Worm (Caenorhabditis elegans) whole organism, young adult: ENCODE data around the gene gpx-5.

Experiments
- B0336.3 ChIP-seq: fragments of 200-800 bp; sonication (Bioruptor generic); IDR thresholded peaks from 2 replicates; pipeline ENCODE4 v1.3.6; 2022; ENCODE audit warnings: missing genetic modification characterization, missing compliant biosample characterization
- C06A6.2 ChIP-seq: fragments of 200-800 bp; sonication (Bioruptor generic); conservative IDR thresholded peaks from 2 replicates; pipeline ENCODE4 v1.3.6; 2022; ENCODE audit warnings: missing genetic modification characterization, missing compliant biosample characterization
- F22D6.2 ChIP-seq: sonication (generic microtip); optimal IDR thresholded peaks from 2 replicates; lab custom pipeline; 2016; ENCODE audit warnings: mild to moderate bottlenecking, missing genetic modification characterization, missing compliant biosample characterization
- F39B2.1 ChIP-seq: fragments of 200-800 bp; sonication (Bioruptor generic); IDR thresholded peaks from 2 replicates; pipeline ENCODE4 v1.3.6; 2022; ENCODE audit warnings: missing genetic modification reagents, missing genetic modification characterization, missing compliant biosample characterization
- F49E8.2 ChIP-seq: sonication (generic microtip); optimal IDR thresholded peaks from 3 replicates; lab custom pipeline; 2017; ENCODE audit warnings: missing genetic modification characterization, mild to moderate bottlenecking, missing compliant biosample characterization, antibody characterized with exemption, moderate library complexity; ENCODE audit not compliant: insufficient read depth
- F57C9.4 ChIP-seq: sonication (generic microtip); optimal IDR thresholded peaks from 2 replicates; lab custom pipeline; 2017; ENCODE audit warnings: mild to moderate bottlenecking, missing genetic modification characterization, missing compliant biosample characterization
- K11D2.4 ChIP-seq: fragments of 200-800 bp; sonication (Bioruptor generic); IDR thresholded peaks from 2 replicates; pipeline ENCODE4 v1.3.6; 2022; ENCODE audit warnings: missing genetic modification reagents, missing genetic modification characterization, missing compliant biosample characterization
- K12H6.12 ChIP-seq: fragments of 200-800 bp; sonication (Bioruptor generic); optimal IDR thresholded peaks from 2 replicates; lab custom pipeline; 2018; ENCODE audit warnings: mild to moderate bottlenecking, missing genetic modification characterization, missing compliant biosample characterization
- Y53F4B.3 ChIP-seq: fragments of 200-800 bp; sonication (Bioruptor generic); IDR thresholded peaks from 2 replicates; pipeline ENCODE4 v1.3.6; 2022; ENCODE audit warnings: missing genetic modification reagents, missing genetic modification characterization, missing compliant biosample characterization
- atf-7 ChIP-seq: sonication (generic microtip); optimal IDR thresholded peaks from 2 replicates; lab custom pipeline; 2017; ENCODE audit warnings: mild to moderate bottlenecking, missing genetic modification characterization, missing compliant biosample characterization
- attf-5 ChIP-seq: fragments of 200-800 bp; sonication (Bioruptor generic); optimal IDR thresholded peaks from 2 replicates; lab custom pipeline; 2018; ENCODE audit warnings: mild to moderate bottlenecking, missing genetic modification characterization, missing compliant biosample characterization
- cebp-1 ChIP-seq, 2 experiments: fragments of 200-800 bp in 1 of 2; sonication (Bioruptor generic) in 1 of 2; sonication (generic microtip) in 1 of 2; IDR thresholded peaks in 1 of 2; optimal IDR thresholded peaks in 1 of 2; 2 replicates each; pipeline versions ENCODE4 v1.3.6 to Lab custom; 2017 to 2022; ENCODE audit warnings: missing compliant biosample characterization in 2 of 2, missing genetic modification characterization in 2 of 2, mild to moderate bottlenecking in 1 of 2, missing genetic modification reagents in 1 of 2, moderate library complexity in 1 of 2
- ceh-27 ChIP-seq: fragments of 200-800 bp; sonication (Bioruptor generic); optimal IDR thresholded peaks from 2 replicates; lab custom pipeline; 2018; ENCODE audit warnings: mild to moderate bottlenecking, missing genetic modification characterization, moderate library complexity, missing compliant biosample characterization
- ceh-79 ChIP-seq: sonication (generic microtip); optimal IDR thresholded peaks from 2 replicates; lab custom pipeline; 2017; ENCODE audit warnings: mild to moderate bottlenecking, missing genetic modification characterization, missing compliant biosample characterization
- chd-7 ChIP-seq: sonication (generic microtip); optimal IDR thresholded peaks from 2 replicates; lab custom pipeline; 2016; ENCODE audit warnings: mild to moderate bottlenecking, missing genetic modification characterization, moderate library complexity, missing compliant biosample characterization
- dox-1 ChIP-seq: fragments of 200-800 bp; sonication (Bioruptor generic); IDR thresholded peaks from 2 replicates; pipeline ENCODE4 v1.3.6; 2022; ENCODE audit warnings: missing genetic modification reagents, missing genetic modification characterization, missing compliant biosample characterization
- dpff-1 ChIP-seq: sonication (generic microtip); optimal IDR thresholded peaks from 2 replicates; lab custom pipeline; 2017; ENCODE audit warnings: mild to moderate bottlenecking, missing genetic modification characterization, missing compliant biosample characterization
- ekl-4 ChIP-seq: fragments of 200-800 bp; sonication (Bioruptor generic); IDR thresholded peaks from 2 replicates; pipeline ENCODE4 v1.3.6; 2022; ENCODE audit warnings: missing genetic modification reagents, missing genetic modification characterization, missing compliant biosample characterization
- ets-4 ChIP-seq: fragments of 200-800 bp; sonication (Bioruptor generic); optimal IDR thresholded peaks from 2 replicates; lab custom pipeline; 2018; ENCODE audit warnings: mild to moderate bottlenecking, missing genetic modification characterization, missing compliant biosample characterization
- fkh-3 ChIP-seq: sonication (generic microtip); optimal IDR thresholded peaks from 2 replicates; lab custom pipeline; 2016; ENCODE audit warnings: mild to moderate bottlenecking, missing genetic modification characterization, missing compliant biosample characterization
- hmg-1.2 ChIP-seq: fragments of 200-800 bp; sonication (Bioruptor generic); IDR thresholded peaks from 2 replicates; pipeline ENCODE4 v1.3.6; 2022; ENCODE audit warnings: missing genetic modification reagents, missing genetic modification characterization, missing compliant biosample characterization
- let-607 ChIP-seq, 2 experiments: fragments of 200-800 bp in 1 of 2; sonication (Bioruptor generic) in 1 of 2; sonication (generic microtip) in 1 of 2; optimal IDR thresholded peaks; 2 replicates each; lab custom pipeline; 2016 to 2018; ENCODE audit warnings: mild to moderate bottlenecking in 2 of 2, missing compliant biosample characterization in 2 of 2, missing genetic modification characterization in 2 of 2, moderate library complexity in 2 of 2, missing genotype in 1 of 2
- lin-26 ChIP-seq: fragments of 200-800 bp; sonication (Bioruptor generic); IDR thresholded peaks from 2 replicates; pipeline ENCODE4 v1.3.6; 2022; ENCODE audit warnings: missing genetic modification reagents, missing genetic modification characterization, missing compliant biosample characterization
- lin-35 ChIP-seq, 3 experiments: fragments of 150-350 bp in 2 of 3; sonication (generic microtip) in 1 of 3; optimal IDR thresholded peaks; 2 replicates each; lab custom pipeline; 2014 to 2018; ENCODE audit warnings: missing biosample characterization in 3 of 3, missing genetic modification characterization in 3 of 3, missing genetic modification reagents in 3 of 3
- lin-40 ChIP-seq: sonication (generic microtip); optimal IDR thresholded peaks from 2 replicates; lab custom pipeline; 2016; ENCODE audit warnings: missing genetic modification characterization, mild to moderate bottlenecking, missing compliant biosample characterization, missing genotype, missing genetic modification reagents
- lin-54 ChIP-seq: fragments of 200-800 bp; sonication (Bioruptor generic); optimal IDR thresholded peaks from 2 replicates; lab custom pipeline; 2018; ENCODE audit warnings: mild to moderate bottlenecking, missing genetic modification characterization, missing compliant biosample characterization
- lir-1 ChIP-seq: fragments of 200-800 bp; sonication (Bioruptor generic); conservative IDR thresholded peaks from 2 replicates; pipeline ENCODE4 v1.3.6; 2022; ENCODE audit warnings: missing genetic modification reagents, missing genetic modification characterization, missing compliant biosample characterization
- lsy-27 ChIP-seq: sonication (generic microtip); optimal IDR thresholded peaks from 2 replicates; lab custom pipeline; 2017; ENCODE audit warnings: missing genetic modification characterization, mild to moderate bottlenecking, missing compliant biosample characterization, antibody characterized with exemption, missing genotype, borderline replicate concordance; ENCODE audit not compliant: insufficient read depth
- nfyb-1 ChIP-seq: fragments of 200-800 bp; sonication (Bioruptor generic); IDR thresholded peaks from 2 replicates; pipeline ENCODE4 v1.3.6; 2022; ENCODE audit warnings: missing genetic modification reagents, missing genetic modification characterization, missing compliant biosample characterization
- nhr-179 ChIP-seq: sonication (generic microtip); optimal IDR thresholded peaks from 2 replicates; lab custom pipeline; 2016; ENCODE audit warnings: mild to moderate bottlenecking, missing genetic modification characterization, missing compliant biosample characterization
- nhr-27 ChIP-seq: fragments of 200-800 bp; sonication (Bioruptor generic); optimal IDR thresholded peaks from 2 replicates; lab custom pipeline; 2018; ENCODE audit warnings: mild to moderate bottlenecking, missing genetic modification characterization, moderate library complexity, missing compliant biosample characterization
- nhr-80 ChIP-seq: sonication (generic microtip); optimal IDR thresholded peaks from 2 replicates; lab custom pipeline; 2016; ENCODE audit warnings: missing genetic modification characterization, missing compliant biosample characterization
- nhr-90 ChIP-seq: sonication (generic microtip); optimal IDR thresholded peaks from 2 replicates; lab custom pipeline; 2016; ENCODE audit warnings: missing genotype, mild to moderate bottlenecking, missing genetic modification characterization, missing compliant biosample characterization
- pbrm-1 ChIP-seq: fragments of 200-800 bp; sonication (Bioruptor generic); IDR thresholded peaks from 2 replicates; pipeline ENCODE4 v1.3.6; 2022; ENCODE audit warnings: missing genetic modification reagents, missing genetic modification characterization, missing compliant biosample characterization
- pha-4 ChIP-seq: fragments of 150-350 bp; sonication (generic microtip); optimal IDR thresholded peaks from 2 replicates; lab custom pipeline; 2014; ENCODE audit warnings: missing biosample characterization, missing genetic modification reagents, missing genetic modification characterization
- rec-8 ChIP-seq, 2 experiments: sonication (generic microtip); optimal IDR thresholded peaks; 2 replicates each; lab custom pipeline; 2016; ENCODE audit warnings: mild to moderate bottlenecking in 2 of 2, missing genetic modification characterization in 2 of 2, missing genetic modification reagents in 2 of 2, missing genotype in 2 of 2, missing biosample characterization in 1 of 2, missing compliant biosample characterization in 1 of 2, moderate library complexity in 1 of 2
- sdz-38 ChIP-seq: sonication (generic microtip); optimal IDR thresholded peaks from 2 replicates; lab custom pipeline; 2016; ENCODE audit warnings: missing genotype, missing genetic modification characterization, missing compliant biosample characterization
- snpc-4 ChIP-seq, 5 experiments: fragments of 150-350 bp in 1 of 5; sonication (generic microtip) in 4 of 5; optimal IDR thresholded peaks; 2 replicates each; lab custom pipeline; 2014 to 2018; ENCODE audit warnings: missing genetic modification characterization in 5 of 5, missing biosample characterization in 3 of 5, antibody characterized with exemption in 2 of 5, mild to moderate bottlenecking in 2 of 5, missing compliant biosample characterization in 2 of 5, missing genotype in 2 of 5, moderate library complexity in 2 of 5, missing genetic modification reagents in 1 of 5
- somi-1 ChIP-seq: fragments of 200-800 bp; sonication (Bioruptor generic); optimal IDR thresholded peaks from 2 replicates; lab custom pipeline; 2018; ENCODE audit warnings: mild to moderate bottlenecking, missing genetic modification characterization, missing compliant biosample characterization
- tbp1 ChIP-seq: fragments of 200-800 bp; sonication (Bioruptor generic); optimal IDR thresholded peaks from 2 replicates; lab custom pipeline; 2018; ENCODE audit warnings: mild to moderate bottlenecking, missing genetic modification characterization, missing compliant biosample characterization
- tbx-9 ChIP-seq: sonication (generic microtip); optimal IDR thresholded peaks from 2 replicates; lab custom pipeline; 2016; ENCODE audit warnings: borderline replicate concordance, missing genetic modification characterization, inconsistent platforms, missing compliant biosample characterization
- unc-130 ChIP-seq: sonication (generic microtip); optimal IDR thresholded peaks from 2 replicates; lab custom pipeline; 2016; ENCODE audit warnings: missing genetic modification reagents, missing genetic modification characterization, missing compliant biosample characterization
- unc-62 ChIP-seq: fragments of 150-350 bp; optimal IDR thresholded peaks from 2 replicates; lab custom pipeline; 2014; ENCODE audit warnings: missing biosample characterization, missing genetic modification reagents, missing genetic modification characterization
- zfh-2 ChIP-seq: fragments of 200-800 bp; sonication (Bioruptor generic); conservative IDR thresholded peaks from 2 replicates; pipeline ENCODE4 v1.3.6; 2022; ENCODE audit warnings: missing genetic modification reagents, missing genetic modification characterization, missing compliant biosample characterization
- ztf-25 ChIP-seq: fragments of 200-800 bp; sonication (Bioruptor generic); IDR thresholded peaks from 2 replicates; pipeline ENCODE4 v1.3.6; 2022; ENCODE audit warnings: missing genetic modification reagents, missing genetic modification characterization, missing compliant biosample characterization
- ztf-26 ChIP-seq: sonication (generic microtip); optimal IDR thresholded peaks from 2 replicates; lab custom pipeline; 2017; ENCODE audit warnings: missing genetic modification characterization, missing compliant biosample characterization

gpx-5 gene

DNA sequence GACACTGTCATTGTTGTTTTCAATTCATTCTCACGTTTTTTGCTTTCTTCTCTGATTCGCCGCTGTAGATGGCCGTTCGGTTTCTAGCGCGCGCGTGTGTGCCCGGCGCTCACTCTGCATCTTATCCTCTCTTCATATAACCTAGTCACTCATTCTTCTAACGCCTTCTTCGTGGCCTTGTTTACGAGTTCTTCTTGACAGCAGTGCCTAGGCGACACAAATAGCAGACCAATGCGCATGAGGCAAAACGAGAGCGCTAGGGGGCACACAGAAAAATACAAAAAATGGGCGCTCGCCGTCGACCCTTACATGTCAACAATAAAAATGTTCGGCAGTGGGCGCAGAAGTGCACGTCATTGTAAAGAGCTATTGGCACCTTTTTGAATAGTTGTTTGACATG lies 33.4 kb upstream of the gpx-5 start:
- TF ChIP-seq lin-40 (tag; lab: Kevin White, UChicago) (peak; percentile 54), dpff-1 (tag; lab: Kevin White, UChicago) (no peak), unc-130 (GFP tag; lab: Kevin White, UChicago) (no peak), K11D2.4 (GFP tag; lab: Robert Waterston, UW) (peak; percentile 52; the same call in 1 of the 2 replicates), F49E8.2 (tag; lab: Kevin White, UChicago) (no peak), F22D6.2 (tag; lab: Kevin White, UChicago) (no peak), ekl-4 (0 out of 2 replicates have a peak, but pooled peaks have one; percentile 33), K12H6.12 (tag; lab: Kevin White, UChicago) (peak; percentile 67), lin-54 (GFP tag; lab: Kevin White, UChicago) (peak; percentile 20), C06A6.2 (GFP tag; lab: Robert Waterston, UW) (0 out of 2 replicates have a peak, but pooled peaks have one; percentile 38), pbrm-1 (GFP tag; lab: Robert Waterston, UW) (0 out of 2 replicates have a peak, but pooled peaks have one; percentile 40), tbp1 (GFP tag; lab: Kevin White, UChicago) (peak; percentile 22), rec-8 (tag; optimal IDR thresholded peaks at IDR 0.05; lab: Kevin White, UChicago) (no peak), ceh-79 (no peak), nfyb-1 (GFP tag; lab: Robert Waterston, UW) (peak; percentile 46; the same call in 1 of the 2 replicates), B0336.3 (0 out of 2 replicates have a peak, but pooled peaks have one; percentile 41), ztf-25 (no peak), dox-1 (GFP tag; lab: Robert Waterston, UW) (peak; percentile 55), unc-62 (peak; percentile 33), fkh-3 (tag; lab: Kevin White, UChicago) (no peak), nhr-179 (tag; lab: Kevin White, UChicago) (no peak), ztf-26 (tag; lab: Kevin White, UChicago) (peak; percentile 17), zfh-2 (GFP tag; lab: Robert Waterston, UW) (peak; percentile 88), lin-26 (GFP tag; lab: Robert Waterston, UW) (0 out of 2 replicates have a peak, but pooled peaks have one; percentile 48), lin-35 (GFP tag; optimal IDR thresholded peaks at IDR 0.05; lab: Kevin White, UChicago) (no peak), nhr-27 (peak; percentile 28), pha-4 (tag; lab: Kevin White, UChicago) (peak; percentile 19), ets-4 (GFP tag; lab: Kevin White, UChicago) (no peak), let-607 (tag; optimal IDR thresholded peaks at IDR 0.05; lab: Kevin White, UChicago) (peak in 1 of 2 experiments; percentile 7), atf-7 (peak; percentile 56), nhr-80 (tag; lab: Kevin White, UChicago) (peak; percentile 88), lsy-27 (no peak), F39B2.1 (GFP tag; lab: Robert Waterston, UW) (no peak), somi-1 (GFP tag; lab: Kevin White, UChicago) (peak; percentile 32), Y53F4B.3 (GFP tag; lab: Robert Waterston, UW) (no peak), ceh-27 (GFP tag; lab: Kevin White, UChicago) (peak; percentile 65), chd-7 (peak; percentile 27), cebp-1 (GFP tag; IDR thresholded peaks at IDR 0.05; lab: Robert Waterston, UW) (0 out of 2 replicates have a peak, but pooled peaks have one; percentile 12), cebp-1 (tag; optimal IDR thresholded peaks at IDR 0.05; lab: Kevin White, UChicago) (peak; percentile 66), lir-1 (GFP tag; lab: Robert Waterston, UW) (0 out of 2 replicates have a peak, but pooled peaks have one; percentile 18), tbx-9 (tag; lab: Kevin White, UChicago) (no peak), sdz-38 (no peak), nhr-90 (tag; lab: Kevin White, UChicago) (peak; percentile 24), hmg-1.2 (peak; percentile 38; the same call in 1 of the 2 replicates), attf-5 (GFP tag; lab: Kevin White, UChicago) (peak; percentile 60), snpc-4 (GFP tag; optimal IDR thresholded peaks at IDR 0.05; lab: Kevin White, UChicago) (no peak), snpc-4 (tag; optimal IDR thresholded peaks at IDR 0.05; lab: Kevin White, UChicago) (peak in 2 of 4 experiments; percentile 26 to 39), F57C9.4 (tag; lab: Kevin White, UChicago) (no peak)
